Worm (Caenorhabditis elegans): ENCODE data around the gene nhr-263.

Gene nhr-263

DNA sequence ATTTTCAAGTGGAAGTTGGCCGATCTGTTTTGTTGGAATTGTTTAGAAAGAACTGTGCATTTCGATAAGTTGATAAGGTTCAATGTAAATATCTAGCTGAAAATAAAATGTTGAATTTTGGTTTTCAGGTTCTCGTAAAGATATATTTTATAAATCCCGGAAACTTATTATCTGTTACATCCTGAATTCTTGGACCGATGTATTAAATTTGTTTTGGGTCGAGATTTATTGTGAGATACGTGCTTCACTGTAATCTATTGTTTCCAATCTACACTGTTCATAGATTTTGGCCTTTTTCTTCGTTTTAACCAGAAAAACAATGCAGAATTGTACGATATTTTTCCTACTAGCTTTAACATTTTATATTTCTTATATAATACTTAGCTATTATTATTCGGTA is 15.3 kb upstream of the nhr-263 start, which contains the start of gene C03G6.6:
TSS of gene C03G6.6 (plus strand) at position 301 of the 400 bp plus-strand sequence.
- no peak for TF ChIP-seq unc-39 (tag; optimal IDR thresholded peaks at IDR 0.05)
- no peak for TF ChIP-seq peb-1 (tag; optimal IDR thresholded peaks at IDR 0.05)
- TF ChIP-seq nhr-25 (tag; optimal IDR thresholded peaks at IDR 0.05): no peak
- TF ChIP-seq nhr-23 (tag; optimal IDR thresholded peaks at IDR 0.05): no peak
- TF ChIP-seq ztf-11 (tag; optimal IDR thresholded peaks at IDR 0.05): no peak
- TF ChIP-seq sma-9 (GFP tag; optimal IDR thresholded peaks at IDR 0.05): no peak
- no peak for TF ChIP-seq sma-9 (tag; optimal IDR thresholded peaks at IDR 0.05)
- TF ChIP-seq Y55F3AM.14 (GFP tag; optimal IDR thresholded peaks at IDR 0.05): no peak
- no peak for TF ChIP-seq dmd-4 (tag; optimal IDR thresholded peaks at IDR 0.05)

DNA sequence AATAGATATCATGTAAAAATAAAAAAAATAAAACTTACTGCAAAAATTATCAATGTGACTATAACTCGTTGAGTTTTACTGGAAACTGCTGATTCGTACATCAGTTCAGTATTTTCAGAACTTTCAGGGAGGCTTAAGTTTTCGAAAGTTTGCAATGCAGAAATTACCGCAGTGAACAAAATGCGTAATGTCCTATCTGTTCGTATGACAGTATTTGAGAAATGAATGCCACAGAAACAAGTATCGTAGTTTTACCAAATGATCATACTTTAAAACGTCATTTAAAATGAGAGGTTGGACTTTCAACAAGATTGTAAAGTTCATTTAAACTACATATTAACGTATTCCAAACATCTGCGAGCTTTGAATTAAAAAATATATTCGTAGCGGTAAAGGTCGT is 14.8 kb upstream of the nhr-263 start, which contains the start of gene C03G6.21:
TSS of gene C03G6.21 (minus strand) at position 101 of the 400 bp plus-strand sequence.
- TF ChIP-seq nhr-21 (tag; optimal IDR thresholded peaks at IDR 0.05): no peak
- TF ChIP-seq mdl-1 (tag; optimal IDR thresholded peaks at IDR 0.05): no peak
- no peak for TF ChIP-seq C34F6.9 (tag; optimal IDR thresholded peaks at IDR 0.05)
- no peak for TF ChIP-seq nhr-10 (tag; optimal IDR thresholded peaks at IDR 0.05)

DNA sequence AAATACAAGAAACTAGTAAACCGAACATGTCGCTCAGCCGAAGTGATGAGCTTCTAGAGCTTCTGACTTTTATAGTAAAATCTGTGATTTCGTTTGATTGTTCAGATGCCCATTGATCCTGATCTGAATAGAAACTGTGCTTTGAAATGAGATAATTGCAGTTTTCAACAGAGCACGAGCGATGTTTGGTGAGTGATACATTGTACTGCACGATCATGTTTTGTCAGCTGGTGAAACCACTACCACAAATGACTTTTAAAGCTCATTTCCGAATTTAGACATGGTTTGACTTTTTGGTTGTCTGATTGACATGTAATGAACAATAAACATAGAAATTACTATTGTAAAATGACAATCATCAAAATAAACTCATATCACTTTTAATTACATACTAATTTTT is 13.6 kb upstream of the nhr-263 start, which contains the start of gene tag-293:
TSS of gene tag-293 (minus strand) at position 101 of the 400 bp plus-strand sequence.
- TF ChIP-seq ZK546.5 (tag; optimal IDR thresholded peaks at IDR 0.05) (no peak), nhr-6 (tag; optimal IDR thresholded peaks at IDR 0.05) (no peak), F13H6.1 (tag; optimal IDR thresholded peaks at IDR 0.05) (no peak), ceh-82 (tag; optimal IDR thresholded peaks at IDR 0.05) (no peak), mab-5 (tag; optimal IDR thresholded peaks at IDR 0.05) (no peak), nhr-23 (tag; optimal IDR thresholded peaks at IDR 0.05) (no peak), sma-9 (GFP tag; optimal IDR thresholded peaks at IDR 0.05) (no peak), sma-9 (tag; optimal IDR thresholded peaks at IDR 0.05) (no peak)

DNA sequence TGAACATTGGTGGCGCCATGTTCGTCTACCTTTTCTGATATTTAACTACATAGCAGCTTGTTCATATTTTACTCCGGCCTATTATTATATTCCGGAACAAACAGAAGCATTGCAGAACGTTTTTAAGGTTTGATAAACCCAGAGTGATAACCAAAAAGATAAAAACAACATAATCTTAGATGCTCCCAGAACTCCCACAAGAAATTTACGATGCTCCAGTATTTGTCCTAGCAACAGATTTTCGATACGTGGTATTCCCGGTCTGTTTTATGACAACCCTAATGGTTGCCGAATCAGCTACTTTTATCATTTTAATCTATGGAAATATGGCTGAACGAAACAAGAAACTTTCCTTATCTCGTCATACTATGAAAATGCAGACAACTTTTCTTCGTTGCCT is 11.8 kb upstream of the nhr-263 start:
- TF ChIP-seq unc-62 (GFP tag; optimal IDR thresholded peaks at IDR 0.05) (no peak), unc-55 (GFP tag; optimal IDR thresholded peaks at IDR 0.05) (no peak)

DNA sequence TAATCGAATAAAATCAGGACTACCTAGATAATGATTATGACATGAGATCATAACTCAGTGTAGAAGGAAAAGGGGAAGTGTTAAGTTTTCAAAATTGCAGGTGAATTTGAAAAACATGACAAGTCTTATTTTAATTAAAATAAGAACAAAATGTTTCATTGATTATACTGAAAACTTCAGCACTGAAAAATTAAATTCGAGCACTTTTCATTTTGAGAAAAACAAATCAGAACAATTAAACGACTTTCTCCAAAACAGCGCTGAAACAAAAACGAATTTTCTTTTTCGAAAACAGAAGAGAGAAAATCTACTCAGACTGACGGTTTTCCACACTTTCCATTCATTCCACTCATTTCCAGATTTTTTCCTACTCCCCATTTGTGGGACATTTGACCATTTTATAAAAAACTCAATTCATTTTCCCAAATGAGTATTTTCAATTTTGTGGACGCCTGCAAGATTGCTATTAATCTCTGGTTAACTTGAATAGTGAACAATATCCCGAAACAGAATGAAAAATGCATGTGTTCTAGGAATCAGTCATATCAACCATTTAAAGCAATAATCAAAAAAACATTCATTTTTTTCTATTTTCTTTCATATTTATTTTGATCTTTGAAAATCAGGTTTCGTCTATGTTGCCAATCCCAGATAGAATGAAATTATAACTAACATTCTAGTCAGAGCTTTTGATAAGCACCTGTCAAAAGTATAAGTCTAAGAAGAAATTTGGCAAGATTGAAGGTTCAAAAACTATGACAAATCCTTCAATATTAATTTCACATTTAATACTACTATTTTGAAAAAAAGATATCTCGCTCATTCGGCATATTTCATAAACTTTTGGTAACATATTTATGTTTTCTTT is 10.6 kb upstream of the nhr-263 start, which contains the start of the genes srh-231 and srh-275:
TSS of gene srh-231 (minus strand) at position 51 of the 868 bp plus-strand sequence.
TSS of gene srh-275 (plus strand) at position 818 of the 868 bp plus-strand sequence.
- no peak for TF ChIP-seq skn-1 (tag; optimal IDR thresholded peaks at IDR 0.05)
- no peak for TF ChIP-seq gmeb-1 (tag; optimal IDR thresholded peaks at IDR 0.05)
- no peak for TF ChIP-seq zag-1 (tag; optimal IDR thresholded peaks at IDR 0.05)
- no peak for TF ChIP-seq unc-55 (GFP tag; optimal IDR thresholded peaks at IDR 0.05)
- no peak for TF ChIP-seq mab-5 (tag; optimal IDR thresholded peaks at IDR 0.05)
- TF ChIP-seq nhr-23 (tag; optimal IDR thresholded peaks at IDR 0.05): no peak
- no peak for TF ChIP-seq elt-1 (tag; optimal IDR thresholded peaks at IDR 0.05)
- no peak for TF ChIP-seq lin-11 (tag; optimal IDR thresholded peaks at IDR 0.05)

DNA sequence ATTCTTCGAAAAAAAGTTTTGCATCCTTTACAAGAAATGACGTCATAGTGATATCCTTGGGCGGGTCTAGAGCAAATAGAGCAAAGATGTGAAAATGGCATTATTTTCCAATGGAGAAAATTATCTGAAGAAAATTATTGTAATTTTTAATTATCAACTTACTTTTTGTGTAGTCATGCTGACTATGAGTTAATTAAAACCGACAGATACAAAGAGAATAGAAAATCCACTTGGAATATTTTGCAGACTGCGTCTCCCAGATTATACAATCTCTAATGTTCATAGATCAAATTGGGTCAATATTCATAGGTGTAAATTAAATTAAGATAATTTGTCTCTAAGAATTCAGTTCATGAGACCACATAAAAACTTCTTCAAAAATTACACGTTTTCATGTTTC is 7.7 kb upstream of the nhr-263 start, which contains the start of gene nhr-149:
TSS of gene nhr-149 (minus strand) at position 101 of the 400 bp plus-strand sequence.
- TF ChIP-seq unc-55 (GFP tag; optimal IDR thresholded peaks at IDR 0.05) (no peak), R02D3.7 (tag; optimal IDR thresholded peaks at IDR 0.05) (no peak), nhr-237 (tag; optimal IDR thresholded peaks at IDR 0.05) (no peak), nhr-11 (tag; optimal IDR thresholded peaks at IDR 0.05) (no peak), lin-11 (tag; optimal IDR thresholded peaks at IDR 0.05) (no peak), sma-9 (GFP tag; optimal IDR thresholded peaks at IDR 0.05) (no peak), sma-9 (tag; optimal IDR thresholded peaks at IDR 0.05) (no peak), egl-27 (tag; optimal IDR thresholded peaks at IDR 0.05) (no peak), fos-1 (tag; optimal IDR thresholded peaks at IDR 0.05) (no peak), elt-3 (tag; optimal IDR thresholded peaks at IDR 0.05) (no peak), sem-4 (tag; optimal IDR thresholded peaks at IDR 0.05) (no peak)
